Fruit fly (Drosophila melanogaster) whole organism, pupa: ENCODE measurements around the gene Pvf3.

ENCODE experiments used
- CG10348 ChIP-seq: fragments of 200-800 bp; sonication (Bioruptor generic); IDR thresholded peaks from 2 replicates; pipeline ENCODE4 v1.3.6; 2022; ENCODE audit warnings: missing biosample characterization, missing genetic modification characterization
- CG13204 ChIP-seq: fragments of 200-800 bp; sonication (Bioruptor generic); optimal IDR thresholded peaks from 2 replicates; lab custom pipeline; 2018; ENCODE audit warnings: missing biosample characterization, mild to moderate bottlenecking, missing genetic modification characterization, moderate library complexity
- CG14655 ChIP-seq: fragments of 200-800 bp; sonication (Bioruptor generic); optimal IDR thresholded peaks from 3 replicates; lab custom pipeline; 2017; ENCODE audit warnings: mild to moderate bottlenecking, missing biosample characterization, missing genetic modification reagents, missing genetic modification characterization
- CG15710 ChIP-seq: fragments of 200-800 bp; sonication (Bioruptor generic); optimal IDR thresholded peaks from 2 replicates; lab custom pipeline; 2018; ENCODE audit warnings: missing biosample characterization, mild to moderate bottlenecking, missing genetic modification characterization, moderate library complexity
- CG17806 ChIP-seq: fragments of 200-800 bp; sonication (Bioruptor generic); optimal IDR thresholded peaks from 2 replicates; lab custom pipeline; 2018; ENCODE audit warnings: missing biosample characterization, mild to moderate bottlenecking, missing genetic modification characterization, moderate library complexity
- CG32121 ChIP-seq: fragments of 200-800 bp; sonication (Bioruptor generic); IDR thresholded peaks from 2 replicates; pipeline ENCODE4 v1.3.6; 2022; ENCODE audit warnings: missing biosample characterization, missing genetic modification characterization
- CG34367 ChIP-seq: fragments of 200-800 bp; sonication (Bioruptor generic); optimal IDR thresholded peaks from 2 replicates; lab custom pipeline; 2018; ENCODE audit warnings: missing biosample characterization, mild to moderate bottlenecking, missing genetic modification characterization
- CG4496 ChIP-seq: fragments of 200-800 bp; sonication (Bioruptor generic); IDR thresholded peaks from 3 replicates; pipeline ENCODE4 v1.3.6; 2022; ENCODE audit warnings: missing biosample characterization, missing genetic modification characterization
- CG8159 ChIP-seq: fragments of 200-800 bp; sonication (Bioruptor generic); optimal IDR thresholded peaks from 3 replicates; lab custom pipeline; 2018; ENCODE audit warnings: missing biosample characterization, mild to moderate bottlenecking, missing genetic modification characterization, moderate library complexity
- CG8301 ChIP-seq: fragments of 200-800 bp; sonication (Bioruptor generic); optimal IDR thresholded peaks from 2 replicates; lab custom pipeline; 2018; ENCODE audit warnings: missing biosample characterization, mild to moderate bottlenecking, missing genetic modification characterization
- CG9948 ChIP-seq: fragments of 200-800 bp; sonication (Bioruptor generic); optimal IDR thresholded peaks from 2 replicates; lab custom pipeline; 2018; ENCODE audit warnings: missing biosample characterization, mild to moderate bottlenecking, missing genetic modification characterization, moderate library complexity
- D1 ChIP-seq: fragments of 200-800 bp; sonication (Bioruptor generic); optimal IDR thresholded peaks from 2 replicates; lab custom pipeline; 2018; ENCODE audit warnings: missing biosample characterization, mild to moderate bottlenecking, missing genetic modification characterization, moderate library complexity
- EcR ChIP-seq: fragments of 200-800 bp; sonication (Bioruptor generic); optimal IDR thresholded peaks from 3 replicates; lab custom pipeline; 2019; ENCODE audit warnings: missing biosample characterization, missing genetic modification characterization, mild to moderate bottlenecking, moderate library complexity, missing genetic modification reagents
- Ets98B ChIP-seq: fragments of 200-800 bp; sonication (Bioruptor generic); IDR thresholded peaks from 2 replicates; pipeline ENCODE4 v1.3.6; 2022; ENCODE audit warnings: missing biosample characterization, missing genetic modification characterization
- Pif1A ChIP-seq: fragments of 200-800 bp; sonication (Bioruptor generic); optimal IDR thresholded peaks from 3 replicates; lab custom pipeline; 2016; ENCODE audit warnings: missing biosample characterization, missing genetic modification characterization
- Pif1B ChIP-seq: fragments of 200-800 bp; sonication (Bioruptor generic); optimal IDR thresholded peaks from 3 replicates; lab custom pipeline; 2016; ENCODE audit warnings: missing biosample characterization, missing genetic modification characterization
- Snoo ChIP-seq: fragments of 200-800 bp; sonication (Bioruptor generic); optimal IDR thresholded peaks from 3 replicates; lab custom pipeline; 2017; ENCODE audit warnings: missing biosample characterization, mild to moderate bottlenecking, missing genetic modification characterization, inconsistent platforms
- fd96Ca ChIP-seq: fragments of 200-800 bp; sonication (Bioruptor generic); IDR thresholded peaks from 3 replicates; pipeline ENCODE4 v1.3.6; 2022; ENCODE audit warnings: missing biosample characterization, missing genetic modification characterization
- rn ChIP-seq: fragments of 200-800 bp; sonication (Bioruptor generic); IDR thresholded peaks from 2 replicates; pipeline ENCODE4 v1.3.6; 2022; ENCODE audit warnings: missing biosample characterization, missing genetic modification characterization

Gene Pvf3

DNA sequence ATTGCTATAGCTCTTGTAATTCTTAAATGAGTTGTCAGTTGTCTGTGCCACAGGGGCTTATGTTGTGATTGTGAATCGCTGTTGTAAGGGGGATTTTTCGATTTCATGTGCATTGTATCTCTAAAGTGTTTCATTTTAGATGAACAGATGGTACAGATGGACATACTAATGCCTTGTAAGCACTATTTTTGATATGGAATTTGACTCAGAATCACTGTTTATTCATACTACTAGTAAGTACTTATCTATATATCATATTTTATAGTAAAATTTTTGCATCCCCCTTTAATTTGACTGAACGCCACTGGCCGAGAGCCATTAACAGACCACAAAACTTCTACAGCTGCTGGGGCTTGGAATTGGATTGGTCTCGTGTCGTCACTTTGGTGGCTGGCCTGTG is 56.7 kb downstream of the Pvf3 start:
- 0 out of 3 replicates have a peak, but pooled peaks have one; percentile 9 for TF ChIP-seq CG4496 (GFP tag; lab: Robert Waterston, UW)
- no peak for TF ChIP-seq EcR (GFP tag; lab: Kevin White, UChicago)
- TF ChIP-seq CG14655 (GFP tag; lab: Kevin White, UChicago) = peak; percentile 54
- TF ChIP-seq CG8301 (tag; lab: Kevin White, UChicago) = peak; percentile 33
- peak; percentile 45 for TF ChIP-seq CG17806 (tag; lab: Kevin White, UChicago)
- peak; percentile 41 for TF ChIP-seq Pif1A (GFP tag; lab: Kevin White, UChicago)
- peak; percentile 8 for TF ChIP-seq CG9948 (tag; lab: Kevin White, UChicago)
- TF ChIP-seq CG8159 = peak; percentile 56
- no peak for TF ChIP-seq Snoo (tag; lab: Kevin White, UChicago)
- peak; percentile 33 for TF ChIP-seq CG15710 (tag; lab: Kevin White, UChicago)
- TF ChIP-seq rn (GFP tag; lab: Robert Waterston, UW) = no peak
- no peak for TF ChIP-seq D1 (tag; lab: Kevin White, UChicago)
- peak; percentile 49; the same call in 2 of the 3 replicates for TF ChIP-seq fd96Ca (GFP tag; lab: Robert Waterston, UW)
- TF ChIP-seq Ets98B (GFP tag; lab: Robert Waterston, UW) = peak; percentile 15; the same call in 1 of the 2 replicates
- TF ChIP-seq CG32121 (GFP tag; lab: Robert Waterston, UW) = no peak
- TF ChIP-seq, all 21 proteins: peak for 10

DNA sequence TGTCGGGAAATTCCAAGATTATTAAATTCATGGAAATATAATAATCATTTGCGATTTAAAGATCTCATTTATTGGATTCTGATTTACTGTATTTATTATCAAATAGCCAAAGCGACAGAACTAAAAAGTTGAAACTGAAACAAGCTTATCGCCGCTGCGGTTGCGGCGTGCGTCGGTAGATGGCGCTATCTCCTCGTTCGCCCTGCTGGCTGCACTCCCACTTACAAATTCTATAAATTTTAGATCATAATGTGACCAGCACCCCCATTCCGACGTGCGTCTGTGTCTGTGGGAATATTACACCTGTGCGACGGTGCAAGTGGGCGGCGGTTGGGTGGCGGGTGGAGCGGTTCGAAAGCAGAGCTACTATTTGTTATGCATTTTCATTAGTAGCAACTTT is 60.1 kb downstream of the Pvf3 start:
- TF ChIP-seq fd96Ca (GFP tag; lab: Robert Waterston, UW) (no peak), CG8301 (tag; lab: Kevin White, UChicago) (no peak), CG8159 (no peak), CG13204 (GFP tag; lab: Kevin White, UChicago) (no peak), Pif1B (no peak), CG32121 (GFP tag; lab: Robert Waterston, UW) (no peak), Ets98B (GFP tag; lab: Robert Waterston, UW) (no peak), CG15710 (tag; lab: Kevin White, UChicago) (no peak), EcR (GFP tag; lab: Kevin White, UChicago) (no peak), CG17806 (tag; lab: Kevin White, UChicago) (no peak), Snoo (tag; lab: Kevin White, UChicago) (no peak), Pif1A (GFP tag; lab: Kevin White, UChicago) (no peak)

DNA sequence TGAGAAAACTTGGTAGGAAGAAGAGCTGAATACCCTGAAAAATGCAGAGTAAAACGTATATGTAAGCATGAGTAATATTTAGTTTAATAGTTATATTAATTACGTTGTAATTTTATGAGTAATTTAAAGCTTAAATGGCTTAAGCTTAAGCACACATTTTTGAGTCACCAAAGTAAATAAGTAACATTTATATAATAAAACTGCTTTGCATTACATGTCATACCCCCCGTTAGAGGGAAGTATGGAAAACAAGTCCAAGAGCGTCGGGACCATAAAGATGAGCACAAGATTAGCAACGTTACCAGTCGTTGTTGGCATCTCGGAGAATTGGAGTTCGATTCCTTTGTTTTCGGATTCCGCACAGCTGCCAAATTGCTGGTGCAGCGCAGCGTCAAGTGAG is 63.2 kb downstream of the Pvf3 start:
- TF ChIP-seq CG15710 (tag; lab: Kevin White, UChicago) = peak; percentile 62
- peak; percentile 24 for TF ChIP-seq CG34367
- no peak for TF ChIP-seq Pif1B
- TF ChIP-seq CG14655 (GFP tag; lab: Kevin White, UChicago) = peak; percentile 8

DNA sequence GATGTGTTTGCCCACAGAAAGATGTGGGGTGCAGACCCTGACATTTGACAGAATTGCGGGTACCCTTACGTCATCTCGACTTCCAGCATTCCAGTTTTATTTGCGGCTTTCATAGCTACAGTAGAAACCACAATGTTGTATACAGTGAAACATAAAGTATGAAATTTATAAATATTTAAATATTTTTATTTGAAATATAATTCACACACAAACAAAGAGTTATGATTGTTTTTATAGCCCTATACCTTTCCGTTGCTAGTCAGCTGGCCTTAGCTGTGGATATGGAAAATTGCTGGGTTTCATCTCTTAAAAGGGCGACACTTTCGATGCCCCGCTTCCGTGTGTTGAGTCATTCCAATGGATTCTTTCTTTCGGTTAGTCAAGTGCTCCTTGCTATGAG is 66.6 kb downstream of the Pvf3 start:
- TF ChIP-seq D1 (tag; lab: Kevin White, UChicago) = no peak
- peak; percentile 31 for TF ChIP-seq Snoo (tag; lab: Kevin White, UChicago)
- peak; percentile 31 for TF ChIP-seq CG9948 (tag; lab: Kevin White, UChicago)
- TF ChIP-seq CG14655 (GFP tag; lab: Kevin White, UChicago) = peak; percentile 32
- TF ChIP-seq Pif1B = peak; percentile 21
- no peak for TF ChIP-seq CG4496 (GFP tag; lab: Robert Waterston, UW)
- no peak for TF ChIP-seq CG15710 (tag; lab: Kevin White, UChicago)
- peak; percentile 19 for TF ChIP-seq CG17806 (tag; lab: Kevin White, UChicago)
- TF ChIP-seq CG8159 = peak; percentile 43
- TF ChIP-seq, all 21 proteins: peak for 6

DNA sequence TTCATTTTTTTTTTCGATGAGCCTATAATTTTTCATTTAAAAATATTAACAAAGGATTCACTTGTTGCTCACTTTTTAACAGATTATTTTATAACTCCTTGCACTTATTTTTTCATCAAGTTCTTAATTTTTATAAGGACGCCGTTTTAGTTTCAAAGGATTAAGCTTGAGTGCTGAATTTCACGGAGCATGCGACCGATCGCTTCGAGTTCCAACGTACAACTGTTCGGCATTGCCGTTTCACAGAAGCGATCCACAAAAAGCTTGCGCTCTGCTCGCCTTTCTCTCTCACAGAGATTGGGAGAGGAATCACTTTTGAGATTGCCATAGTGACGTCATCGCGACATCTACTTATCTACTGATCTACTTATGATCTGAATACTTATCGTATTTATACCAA is 73.1 kb downstream of the Pvf3 start, which contains the start of gene Pvf2:
Pvf2 (minus strand) TSS at position 226 of the 400 bp plus-strand sequence.
- TF ChIP-seq CG17806 (tag; lab: Kevin White, UChicago) (no peak), CG10348 (GFP tag; lab: Robert Waterston, UW) (no peak), Pif1A (GFP tag; lab: Kevin White, UChicago) (peak; percentile 16), EcR (GFP tag; lab: Kevin White, UChicago) (peak; percentile 11), CG15710 (tag; lab: Kevin White, UChicago) (no peak), Snoo (tag; lab: Kevin White, UChicago) (no peak), CG4496 (GFP tag; lab: Robert Waterston, UW) (peak; percentile 62; the same call in 1 of the 3 replicates), Pif1B (peak; percentile 25), rn (GFP tag; lab: Robert Waterston, UW) (no peak), CG13204 (GFP tag; lab: Kevin White, UChicago) (no peak), CG9948 (tag; lab: Kevin White, UChicago) (no peak), D1 (tag; lab: Kevin White, UChicago) (peak; percentile 60), CG8301 (tag; lab: Kevin White, UChicago) (no peak)

DNA sequence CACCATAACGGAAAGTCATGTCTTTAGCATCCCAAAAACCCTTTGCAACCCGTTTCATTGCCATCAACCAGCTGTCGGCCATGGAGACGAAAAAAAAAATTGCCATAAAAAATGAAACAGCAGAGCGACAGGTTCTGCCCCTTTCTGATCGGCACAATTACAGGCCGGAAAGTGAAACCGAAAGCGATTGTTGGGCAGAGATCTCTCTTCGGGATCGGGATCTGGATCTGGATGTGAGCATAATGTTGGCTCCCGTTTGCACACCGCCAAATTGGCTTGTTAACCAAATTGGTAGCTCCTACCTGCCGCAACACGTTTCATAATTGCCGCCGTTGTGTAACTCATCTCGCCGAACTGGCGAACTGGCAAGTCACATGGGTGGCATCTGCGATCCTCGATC is 75.3 kb downstream of the Pvf3 start:
- TF ChIP-seq CG34367 (no peak), EcR (GFP tag; lab: Kevin White, UChicago) (peak; percentile 71), D1 (tag; lab: Kevin White, UChicago) (no peak), CG14655 (GFP tag; lab: Kevin White, UChicago) (no peak)

DNA sequence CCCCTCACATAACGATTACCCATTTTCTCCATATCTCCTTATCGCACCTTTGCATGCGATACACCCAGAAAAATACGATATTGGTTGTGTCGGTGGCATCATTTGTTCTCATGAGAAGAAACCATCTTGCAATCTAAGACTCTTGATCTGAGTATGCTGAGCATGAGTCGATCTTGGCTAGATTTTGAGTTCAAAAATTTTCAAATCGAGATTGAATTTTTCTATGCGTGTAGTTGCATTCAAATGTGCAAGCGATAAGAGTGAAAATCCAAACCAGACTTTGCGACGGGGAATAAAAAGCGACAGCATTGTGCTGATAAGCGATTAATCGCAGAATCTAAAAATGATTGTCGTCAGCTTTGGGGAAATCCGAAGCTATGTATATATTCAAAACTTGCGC is 76.2 kb downstream of the Pvf3 start:
- peak; percentile 39; the same call in 2 of the 3 replicates for TF ChIP-seq fd96Ca (GFP tag; lab: Robert Waterston, UW)
- peak; percentile 16 for TF ChIP-seq CG14655 (GFP tag; lab: Kevin White, UChicago)
- TF ChIP-seq CG4496 (GFP tag; lab: Robert Waterston, UW) = 0 out of 3 replicates have a peak, but pooled peaks have one; percentile 29
- peak; percentile 8 for TF ChIP-seq CG17806 (tag; lab: Kevin White, UChicago)
- no peak for TF ChIP-seq CG34367
